Worm (Caenorhabditis elegans) whole organism, L2 larva: ENCODE results near the gene swd-2.2.

Source experiments
- C34F6.9 ChIP-seq: fragments of 150-350 bp; optimal IDR thresholded peaks from 2 replicates; lab custom pipeline; 2014; ENCODE audit warnings: missing biosample characterization, missing genetic modification characterization
- F13H6.1 ChIP-seq: sonication (generic microtip); optimal IDR thresholded peaks from 2 replicates; lab custom pipeline; 2016; ENCODE audit warnings: missing genetic modification characterization, missing compliant biosample characterization
- R02D3.7 ChIP-seq: fragments of 150-350 bp; optimal IDR thresholded peaks from 2 replicates; lab custom pipeline; 2014; ENCODE audit warnings: missing biosample characterization, missing genetic modification characterization
- Y55F3AM.14 ChIP-seq: fragments of 200-800 bp; sonication (Bioruptor generic); optimal IDR thresholded peaks from 2 replicates; lab custom pipeline; 2018; ENCODE audit warnings: mild to moderate bottlenecking, missing genetic modification characterization, missing compliant biosample characterization
- ZK546.5 ChIP-seq: sonication (generic microtip); optimal IDR thresholded peaks from 2 replicates; lab custom pipeline; 2017; ENCODE audit warnings: missing biosample characterization, missing genetic modification characterization
- alr-1 ChIP-seq: fragments of 150-350 bp; optimal IDR thresholded peaks from 2 replicates; lab custom pipeline; 2014; ENCODE audit warnings: missing biosample characterization, missing genetic modification characterization
- aly-2 ChIP-seq: fragments of 150-350 bp; optimal IDR thresholded peaks from 2 replicates; lab custom pipeline; 2014; ENCODE audit warnings: missing biosample characterization, missing genetic modification characterization
- ama-1 ChIP-seq: fragments of 150-350 bp; optimal IDR thresholded peaks from 2 replicates; lab custom pipeline; 2018; ENCODE audit warnings: inconsistent platforms
- blmp-1 ChIP-seq: sonication (generic microtip); optimal IDR thresholded peaks from 2 replicates; lab custom pipeline; 2017; ENCODE audit warnings: missing genetic modification characterization, mild to moderate bottlenecking, missing compliant biosample characterization, antibody characterized with exemption, moderate library complexity; ENCODE audit not compliant: insufficient read depth
- ceh-16 ChIP-seq: fragments of 150-350 bp; optimal IDR thresholded peaks from 2 replicates; lab custom pipeline; 2014; ENCODE audit warnings: missing biosample characterization, missing genetic modification characterization
- ceh-82 ChIP-seq: fragments of 150-350 bp; optimal IDR thresholded peaks from 2 replicates; lab custom pipeline; 2014; ENCODE audit warnings: missing biosample characterization, missing genetic modification characterization
- crh-2 ChIP-seq: sonication (generic microtip); optimal IDR thresholded peaks from 2 replicates; lab custom pipeline; 2017; ENCODE audit warnings: missing biosample characterization, missing genetic modification characterization
- dmd-4 ChIP-seq: sonication (generic microtip); optimal IDR thresholded peaks from 2 replicates; lab custom pipeline; 2017; ENCODE audit warnings: missing biosample characterization, missing genetic modification characterization
- egl-27 ChIP-seq: sonication (generic microtip); optimal IDR thresholded peaks from 3 replicates; lab custom pipeline; 2017; ENCODE audit warnings: missing biosample characterization, missing genetic modification reagents, missing genetic modification characterization
- elt-1 ChIP-seq: fragments of 150-350 bp; optimal IDR thresholded peaks from 2 replicates; lab custom pipeline; 2014; ENCODE audit warnings: missing biosample characterization, missing genetic modification characterization
- elt-3 ChIP-seq: sonication (generic microtip); optimal IDR thresholded peaks from 2 replicates; lab custom pipeline; 2017; ENCODE audit warnings: missing biosample characterization, missing genetic modification characterization
- fos-1 ChIP-seq: fragments of 150-350 bp; optimal IDR thresholded peaks from 2 replicates; lab custom pipeline; 2014; ENCODE audit warnings: missing biosample characterization, missing genetic modification characterization
- gmeb-1 ChIP-seq: fragments of 150-350 bp; optimal IDR thresholded peaks from 2 replicates; lab custom pipeline; 2014; ENCODE audit warnings: missing biosample characterization, missing genetic modification characterization
- lin-11 ChIP-seq: fragments of 150-350 bp; sonication (generic microtip); optimal IDR thresholded peaks from 2 replicates; lab custom pipeline; 2014; ENCODE audit warnings: missing biosample characterization, missing genetic modification characterization, inconsistent platforms, mixed read lengths
- lin-13 ChIP-seq: fragments of 150-350 bp; optimal IDR thresholded peaks from 2 replicates; lab custom pipeline; 2014; ENCODE audit warnings: missing biosample characterization, missing genetic modification reagents, missing genetic modification characterization
- lin-39 ChIP-seq: fragments of 150-350 bp; optimal IDR thresholded peaks from 2 replicates; lab custom pipeline; 2014; ENCODE audit warnings: missing biosample characterization, missing genetic modification reagents, missing genetic modification characterization
- lsy-2 ChIP-seq, 2 experiments: fragments of 150-350 bp in 1 of 2; sonication (generic microtip) in 1 of 2; optimal IDR thresholded peaks; 2 replicates each; lab custom pipeline; 2014 to 2017; ENCODE audit warnings: missing biosample characterization in 2 of 2, missing genetic modification characterization in 2 of 2
- mab-5 ChIP-seq: fragments of 150-350 bp; optimal IDR thresholded peaks from 2 replicates; lab custom pipeline; 2014; ENCODE audit warnings: missing biosample characterization, missing genetic modification characterization
- mbf-1 ChIP-seq: sonication (generic microtip); optimal IDR thresholded peaks from 2 replicates; lab custom pipeline; 2017; ENCODE audit warnings: missing biosample characterization, missing genetic modification characterization
- mdl-1 ChIP-seq, 2 experiments: fragments of 150-350 bp in 1 of 2; sonication (generic microtip) in 1 of 2; optimal IDR thresholded peaks; 2 replicates each; lab custom pipeline; 2017; ENCODE audit warnings: missing biosample characterization in 2 of 2, missing genetic modification characterization in 2 of 2
- nhr-10 ChIP-seq: sonication (generic microtip); optimal IDR thresholded peaks from 2 replicates; lab custom pipeline; 2017; ENCODE audit warnings: missing biosample characterization, missing genetic modification characterization
- nhr-11 ChIP-seq: fragments of 150-350 bp; optimal IDR thresholded peaks from 2 replicates; lab custom pipeline; 2014; ENCODE audit warnings: missing biosample characterization, missing genetic modification characterization
- nhr-12 ChIP-seq: fragments of 150-350 bp; optimal IDR thresholded peaks from 2 replicates; lab custom pipeline; 2014; ENCODE audit warnings: missing biosample characterization, missing genetic modification characterization
- nhr-129 ChIP-seq: fragments of 150-350 bp; optimal IDR thresholded peaks from 2 replicates; lab custom pipeline; 2014; ENCODE audit warnings: missing biosample characterization, missing genetic modification characterization
- nhr-21 ChIP-seq: fragments of 150-350 bp; optimal IDR thresholded peaks from 2 replicates; lab custom pipeline; 2014; ENCODE audit warnings: missing biosample characterization, missing genetic modification characterization
- nhr-23 ChIP-seq: fragments of 150-350 bp; optimal IDR thresholded peaks from 2 replicates; lab custom pipeline; 2014; ENCODE audit warnings: missing biosample characterization, missing genetic modification reagents, missing genetic modification characterization
- nhr-237 ChIP-seq: fragments of 150-350 bp; optimal IDR thresholded peaks from 2 replicates; lab custom pipeline; 2014; ENCODE audit warnings: missing biosample characterization, missing genetic modification characterization
- nhr-25 ChIP-seq: fragments of 150-350 bp; sonication (generic microtip); optimal IDR thresholded peaks from 3 replicates; lab custom pipeline; 2014; ENCODE audit warnings: missing biosample characterization, missing genetic modification characterization
- nhr-6 ChIP-seq: fragments of 150-350 bp; optimal IDR thresholded peaks from 2 replicates; lab custom pipeline; 2014; ENCODE audit warnings: missing biosample characterization, missing genetic modification characterization
- nhr-77 ChIP-seq: fragments of 150-350 bp; optimal IDR thresholded peaks from 2 replicates; lab custom pipeline; 2014; ENCODE audit warnings: missing biosample characterization, missing genetic modification characterization
- peb-1 ChIP-seq: fragments of 150-350 bp; optimal IDR thresholded peaks from 2 replicates; lab custom pipeline; 2014; ENCODE audit warnings: missing biosample characterization, missing genetic modification characterization
- sem-4 ChIP-seq: fragments of 150-350 bp; optimal IDR thresholded peaks from 2 replicates; lab custom pipeline; 2014; ENCODE audit warnings: missing biosample characterization, missing genetic modification reagents, missing genetic modification characterization
- skn-1 ChIP-seq: sonication (generic microtip); optimal IDR thresholded peaks from 2 replicates; lab custom pipeline; 2017; ENCODE audit warnings: missing biosample characterization, missing genetic modification characterization
- sma-3 ChIP-seq: sonication (generic microtip); optimal IDR thresholded peaks from 2 replicates; lab custom pipeline; 2016; ENCODE audit warnings: missing genetic modification reagents, missing genetic modification characterization, missing compliant biosample characterization
- sma-9 ChIP-seq, 2 experiments: fragments of 150-350 bp in 1 of 2; sonication (generic microtip) in 1 of 2; optimal IDR thresholded peaks; 2 replicates each; lab custom pipeline; 2014 to 2016; ENCODE audit warnings: missing genetic modification characterization in 2 of 2, mild to moderate bottlenecking in 1 of 2, missing biosample characterization in 1 of 2, missing compliant biosample characterization in 1 of 2, missing genetic modification reagents in 1 of 2, moderate library complexity in 1 of 2
- snpc-4 ChIP-seq: fragments of 150-350 bp; optimal IDR thresholded peaks from 2 replicates; lab custom pipeline; 2014; ENCODE audit warnings: missing biosample characterization, missing genetic modification characterization
- unc-39 ChIP-seq: fragments of 150-350 bp; optimal IDR thresholded peaks from 2 replicates; lab custom pipeline; 2014; ENCODE audit warnings: missing biosample characterization, missing genetic modification characterization
- unc-55 ChIP-seq: fragments of 150-350 bp; sonication (generic microtip); optimal IDR thresholded peaks from 3 replicates; lab custom pipeline; 2014; ENCODE audit warnings: missing biosample characterization, missing genetic modification reagents, missing genetic modification characterization
- unc-62 ChIP-seq: fragments of 150-350 bp; optimal IDR thresholded peaks from 2 replicates; lab custom pipeline; 2014; ENCODE audit warnings: missing biosample characterization, missing genetic modification reagents, missing genetic modification characterization
- zag-1 ChIP-seq: fragments of 150-350 bp; optimal IDR thresholded peaks from 2 replicates; lab custom pipeline; 2014; ENCODE audit warnings: missing biosample characterization, missing genetic modification characterization
- ztf-1 ChIP-seq: fragments of 200-800 bp; sonication (Bioruptor generic); conservative IDR thresholded peaks from 2 replicates; pipeline ENCODE4 v1.3.6; 2022; ENCODE audit warnings: missing genetic modification characterization, missing compliant biosample characterization
- ztf-11 ChIP-seq: sonication (generic microtip); optimal IDR thresholded peaks from 2 replicates; lab custom pipeline; 2017; ENCODE audit warnings: missing biosample characterization, missing genetic modification characterization
- ztf-4 ChIP-seq: fragments of 150-350 bp; optimal IDR thresholded peaks from 2 replicates; lab custom pipeline; 2014; ENCODE audit warnings: missing biosample characterization, missing genetic modification characterization

Gene swd-2.2

ce11 chrIV:7790801-7791588, 16.8 kb downstream of the swd-2.2 start, which contains the start of gene rsp-6:
TSS of gene rsp-6 (minus strand) at chrIV:7791229.
- TF ChIP-seq lin-39 (peak; percentile 55), gmeb-1 (peak; percentile 88), egl-27 (tag; lab: Kevin White, UChicago) (peak; percentile 18), crh-2 (tag; lab: Kevin White, UChicago) (peak; percentile 91), nhr-6 (tag; lab: Kevin White, UChicago) (peak; percentile 64), lin-11 (tag; lab: Kevin White, UChicago) (peak; percentile 94), nhr-25 (tag; lab: Kevin White, UChicago) (peak; percentile 71), snpc-4 (tag; lab: Kevin White, UChicago) (peak; percentile 71), mab-5 (tag; lab: Kevin White, UChicago) (peak; percentile 88), unc-39 (tag; lab: Kevin White, UChicago) (no peak), nhr-11 (tag; lab: Kevin White, UChicago) (no peak), Y55F3AM.14 (GFP tag; lab: Kevin White, UChicago) (no peak), skn-1 (tag; lab: Kevin White, UChicago) (peak; percentile 66), mdl-1 (tag; optimal IDR thresholded peaks at IDR 0.05; lab: Kevin White, UChicago) (peak in 1 of 2 experiments; percentile 62), ceh-16 (tag; lab: Kevin White, UChicago) (peak; percentile 65), lin-13 (GFP tag; lab: Kevin White, UChicago) (peak; percentile 93), zag-1 (tag; lab: Kevin White, UChicago) (peak; percentile 36), elt-3 (tag; lab: Kevin White, UChicago) (no peak), dmd-4 (tag; lab: Kevin White, UChicago) (no peak), peb-1 (tag; lab: Kevin White, UChicago) (no peak), nhr-23 (tag; lab: Kevin White, UChicago) (no peak), sem-4 (peak; percentile 48), alr-1 (tag; lab: Kevin White, UChicago) (peak; percentile 80), lsy-2 (tag; optimal IDR thresholded peaks at IDR 0.05; lab: Kevin White, UChicago) (peak; percentile 96 to 99), ztf-11 (tag; lab: Kevin White, UChicago) (no peak), ceh-82 (tag; lab: Kevin White, UChicago) (peak; percentile 59), sma-9 (GFP tag; optimal IDR thresholded peaks at IDR 0.05; lab: Kevin White, UChicago) (peak; percentile 74), sma-9 (tag; optimal IDR thresholded peaks at IDR 0.05; lab: Kevin White, UChicago) (no peak), unc-55 (GFP tag; lab: Kevin White, UChicago) (peak; percentile 97), nhr-10 (tag; lab: Kevin White, UChicago) (no peak), elt-1 (tag; lab: Kevin White, UChicago) (no peak), C34F6.9 (tag; lab: Kevin White, UChicago) (peak; percentile 90), nhr-21 (tag; lab: Kevin White, UChicago) (peak; percentile 67), R02D3.7 (peak; percentile 4), nhr-237 (tag; lab: Kevin White, UChicago) (no peak), unc-62 (no peak), nhr-129 (tag; lab: Kevin White, UChicago) (peak; percentile 95), ama-1 (lab: Kevin White, UChicago) (peak; percentile 67), ztf-1 (no peak), ZK546.5 (tag; lab: Kevin White, UChicago) (peak; percentile 66), aly-2 (tag; lab: Kevin White, UChicago) (no peak), mbf-1 (tag; lab: Kevin White, UChicago) (no peak), nhr-12 (no peak), nhr-77 (tag; lab: Kevin White, UChicago) (no peak), blmp-1 (tag; lab: Kevin White, UChicago) (peak; percentile 14), ztf-4 (tag; lab: Kevin White, UChicago) (peak; percentile 86), sma-3 (GFP tag; lab: Kevin White, UChicago) (peak; percentile 82), F13H6.1 (tag; lab: Kevin White, UChicago) (peak; percentile 76), fos-1 (tag; lab: Kevin White, UChicago) (peak; percentile 39)
